Worm (Caenorhabditis elegans): ENCODE data around the gene mxl-1.

DNA sequence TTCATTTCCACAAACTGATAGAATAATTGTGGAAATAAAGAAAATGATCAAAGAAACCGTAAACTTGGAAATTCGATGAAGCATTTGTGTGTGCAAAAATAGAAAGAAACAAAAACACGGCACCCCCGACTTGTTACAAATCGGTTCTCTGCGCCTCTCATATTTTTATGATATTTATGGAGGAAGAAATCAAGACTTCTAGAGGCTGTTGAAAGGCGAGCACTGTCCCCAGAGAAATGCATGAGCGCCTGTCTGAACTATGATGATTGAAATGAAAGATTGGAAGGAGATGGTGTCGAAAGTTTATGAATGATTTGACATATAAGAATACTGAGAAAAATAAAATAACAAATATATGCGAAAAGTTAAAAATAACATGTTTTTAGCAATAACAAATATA, 14.3 kb downstream of the mxl-1 start, which contains the start of gene lgc-36:
- TF ChIP-seq ztf-11 (tag; optimal IDR thresholded peaks at IDR 0.05) = no peak
- no peak for TF ChIP-seq nhr-25 (tag; optimal IDR thresholded peaks at IDR 0.05)
- TF ChIP-seq elt-2 (tag; optimal IDR thresholded peaks at IDR 0.05) = no peak
- no peak for TF ChIP-seq unc-62 (GFP tag; optimal IDR thresholded peaks at IDR 0.05)
- TF ChIP-seq snpc-4 (tag; optimal IDR thresholded peaks at IDR 0.05) = no peak

Measured in whole organism, L3 larva.